In genomic region chr3L:22474081-22474845, dm6 we compare ENCODE assay signal across 3 fruit fly cellular contexts.
TF ChIP-seq lines count a peak whose summit lies in the region.

CG11425 (plus strand) TSS chr3L:22474795.

- no peak for TF ChIP-seq CTCF in whole organism, embryonic (GFP tag; optimal IDR thresholded peaks at IDR 0.05; lab: Kevin White, UChicago)

TF ChIP-seq in whole organism, adult, 20 proteins besides CTCF, POLR2A, EP300 and RAD21:
- TF ChIP-seq CG33017 (tag; optimal IDR thresholded peaks at IDR 0.05; lab: Kevin White, UChicago): no peak
- peak; percentile 53 for TF ChIP-seq tj (GFP tag; optimal IDR thresholded peaks at IDR 0.05; lab: Kevin White, UChicago)
- TF ChIP-seq cic (GFP tag; optimal IDR thresholded peaks at IDR 0.05; lab: Kevin White, UChicago): peak; percentile 1
- peak in 1 of 2 experiments; percentile 27 for TF ChIP-seq cnc (optimal IDR thresholded peaks at IDR 0.05; lab: Kevin White, UChicago)

TF ChIP-seq in whole organism, embryonic, 481 proteins besides CTCF, POLR2A, EP300 and RAD21:
- no peak for TF ChIP-seq CG4360 (GFP tag; IDR thresholded peaks at IDR 0.05; lab: Robert Waterston, UW)
- TF ChIP-seq CG3847 (GFP tag; IDR thresholded peaks at IDR 0.05; lab: Robert Waterston, UW): no peak
- TF ChIP-seq psq (GFP tag; optimal IDR thresholded peaks at IDR 0.05; lab: Kevin White, UChicago): no peak
- TF ChIP-seq cato (GFP tag; optimal IDR thresholded peaks at IDR 0.05; lab: Kevin White, UChicago; ENCODE audit: borderline replicate concordance): no peak
- peak; percentile 98 for TF ChIP-seq cwo (GFP tag; optimal IDR thresholded peaks at IDR 0.05; lab: Kevin White, UChicago)
- TF ChIP-seq CG34376 (GFP tag; optimal IDR thresholded peaks at IDR 0.05; lab: Kevin White, UChicago): peak; percentile 53
- no peak for TF ChIP-seq CG12391 (tag; optimal IDR thresholded peaks at IDR 0.05; lab: Kevin White, UChicago)
- no peak for TF ChIP-seq fu2 (GFP tag; optimal IDR thresholded peaks at IDR 0.05; lab: Kevin White, UChicago)
- no peak for TF ChIP-seq gfzf (GFP tag; optimal IDR thresholded peaks at IDR 0.05; lab: Kevin White, UChicago)
- TF ChIP-seq Meics (GFP tag; optimal IDR thresholded peaks at IDR 0.05; lab: Kevin White, UChicago): no peak
- TF ChIP-seq CG6689 (GFP tag; IDR thresholded peaks at IDR 0.05; lab: Robert Waterston, UW): no peak
- peak; percentile 38 for TF ChIP-seq sd (tag; optimal IDR thresholded peaks at IDR 0.05; lab: Kevin White, UChicago)
- TF ChIP-seq Elba2 (GFP tag; optimal IDR thresholded peaks at IDR 0.05; lab: Kevin White, UChicago): no peak
- TF ChIP-seq al (GFP tag; IDR thresholded peaks at IDR 0.05; lab: Robert Waterston, UW): no peak
- no peak for TF ChIP-seq CG11398 (GFP tag; optimal IDR thresholded peaks at IDR 0.05; lab: Kevin White, UChicago)
- peak in 1 of 2 experiments; percentile 70 for TF ChIP-seq Hr78 (GFP tag; optimal IDR thresholded peaks at IDR 0.05; lab: Kevin White, UChicago)
- no peak for TF ChIP-seq CG5953 (GFP tag; IDR thresholded peaks at IDR 0.05; lab: Robert Waterston, UW)
- no peak for TF ChIP-seq mld (GFP tag; IDR thresholded peaks at IDR 0.05; lab: Robert Waterston, UW; ENCODE audit: partially characterized antibody)

TF ChIP-seq in whole organism, prepupa, 60 proteins besides CTCF, POLR2A, EP300 and RAD21:
- peak; percentile 29 for TF ChIP-seq vri (GFP tag; optimal IDR thresholded peaks at IDR 0.05; lab: Kevin White, UChicago)
- no peak for TF ChIP-seq achi (GFP tag; optimal IDR thresholded peaks at IDR 0.05; lab: Kevin White, UChicago)
- TF ChIP-seq Gug (GFP tag; IDR thresholded peaks at IDR 0.05; lab: Robert Waterston, UW): no peak
- no peak for TF ChIP-seq topi (GFP tag; optimal IDR thresholded peaks at IDR 0.05; lab: Kevin White, UChicago)
- TF ChIP-seq pdm3 (GFP tag; optimal IDR thresholded peaks at IDR 0.05; lab: Kevin White, UChicago): no peak
- no peak for TF ChIP-seq CG10669 (GFP tag; optimal IDR thresholded peaks at IDR 0.05; lab: Kevin White, UChicago)
- no peak for TF ChIP-seq fkh (GFP tag; optimal IDR thresholded peaks at IDR 0.05; lab: Kevin White, UChicago)
- no peak for TF ChIP-seq CG6808 (GFP tag; optimal IDR thresholded peaks at IDR 0.05; lab: Kevin White, UChicago)
- TF ChIP-seq CG16779 (tag; optimal IDR thresholded peaks at IDR 0.05; lab: Kevin White, UChicago): no peak
- no peak for TF ChIP-seq acj6 (GFP tag; optimal IDR thresholded peaks at IDR 0.05; lab: Kevin White, UChicago)
- peak; percentile 97 for TF ChIP-seq svp (GFP tag; lab: Kevin White, UChicago)
- TF ChIP-seq CG15336 (GFP tag; IDR thresholded peaks at IDR 0.05; lab: Robert Waterston, UW): no peak
- no peak for TF ChIP-seq CG32006 (GFP tag; optimal IDR thresholded peaks at IDR 0.05; lab: Kevin White, UChicago)
- TF ChIP-seq Eip78C (GFP tag; lab: Kevin White, UChicago): no peak
- TF ChIP-seq Sox102F (GFP tag; optimal IDR thresholded peaks at IDR 0.05; lab: Kevin White, UChicago): no peak
